Worm (Caenorhabditis elegans) whole organism, late embryonic: ENCODE measurements around the gene Y37E11AL.2.

ENCODE experiments used
- F13H6.1 ChIP-seq: sonication (generic microtip); optimal IDR thresholded peaks from 2 replicates; lab custom pipeline; 2016; ENCODE audit warnings: missing genetic modification characterization, missing compliant biosample characterization
- ceh-2 ChIP-seq: sonication (generic microtip); optimal IDR thresholded peaks from 2 replicates; lab custom pipeline; 2016; ENCODE audit warnings: missing genotype, missing genetic modification characterization, missing compliant biosample characterization
- ceh-31 ChIP-seq: sonication (generic microtip); optimal IDR thresholded peaks from 2 replicates; lab custom pipeline; 2016; ENCODE audit warnings: missing genetic modification characterization, missing compliant biosample characterization
- dve-1 ChIP-seq: sonication (generic microtip); optimal IDR thresholded peaks from 2 replicates; lab custom pipeline; 2017; ENCODE audit warnings: antibody characterized with exemption, mild to moderate bottlenecking, missing genetic modification characterization, missing compliant biosample characterization
- elt-2 ChIP-seq: sonication (generic microtip); optimal IDR thresholded peaks from 2 replicates; lab custom pipeline; 2016; ENCODE audit warnings: missing genetic modification reagents, missing genetic modification characterization, missing compliant biosample characterization
- elt-4 ChIP-seq: sonication (generic microtip); optimal IDR thresholded peaks from 2 replicates; lab custom pipeline; 2016; ENCODE audit warnings: missing genetic modification characterization, missing compliant biosample characterization
- fax-1 ChIP-seq: sonication (generic microtip); optimal IDR thresholded peaks from 2 replicates; lab custom pipeline; 2016; ENCODE audit warnings: missing genotype, missing genetic modification characterization, missing compliant biosample characterization
- fkh-6 ChIP-seq: sonication (generic microtip); optimal IDR thresholded peaks from 2 replicates; lab custom pipeline; 2016; ENCODE audit warnings: missing genetic modification characterization, missing compliant biosample characterization
- hlh-15 ChIP-seq: sonication (generic microtip); optimal IDR thresholded peaks from 2 replicates; lab custom pipeline; 2016; ENCODE audit warnings: missing genetic modification characterization, missing compliant biosample characterization
- hlh-30 ChIP-seq: sonication (generic microtip); optimal IDR thresholded peaks from 2 replicates; lab custom pipeline; 2017; ENCODE audit warnings: antibody characterized with exemption, missing genetic modification characterization, missing compliant biosample characterization; ENCODE audit not compliant: insufficient read depth
- madf-2 ChIP-seq: sonication (generic microtip); optimal IDR thresholded peaks from 2 replicates; lab custom pipeline; 2017; ENCODE audit warnings: missing genetic modification characterization, missing compliant biosample characterization
- nhr-232 ChIP-seq: sonication (generic microtip); optimal IDR thresholded peaks from 2 replicates; lab custom pipeline; 2016; ENCODE audit warnings: missing genetic modification characterization, missing compliant biosample characterization
- npax-4 ChIP-seq: sonication (generic microtip); optimal IDR thresholded peaks from 2 replicates; lab custom pipeline; 2016; ENCODE audit warnings: missing genetic modification characterization, missing compliant biosample characterization
- pha-2 ChIP-seq: sonication (generic microtip); optimal IDR thresholded peaks from 2 replicates; lab custom pipeline; 2017; ENCODE audit warnings: mild to moderate bottlenecking, missing genetic modification characterization, missing compliant biosample characterization
- pros-1 ChIP-seq: fragments of 150-350 bp; optimal IDR thresholded peaks from 2 replicates; lab custom pipeline; 2014; ENCODE audit warnings: missing biosample characterization, missing genetic modification reagents, missing genetic modification characterization
- sox-2 ChIP-seq: fragments of 200-800 bp; sonication (Bioruptor generic); IDR thresholded peaks from 2 replicates; pipeline ENCODE4 v1.3.6; 2022; ENCODE audit warnings: missing genetic modification reagents, missing genetic modification characterization, missing compliant biosample characterization
- syd-9 ChIP-seq: sonication (generic microtip); optimal IDR thresholded peaks from 2 replicates; lab custom pipeline; 2016; ENCODE audit warnings: mild to moderate bottlenecking, missing genetic modification characterization, moderate library complexity, missing compliant biosample characterization
- tbx-2 ChIP-seq: sonication (generic microtip); optimal IDR thresholded peaks from 2 replicates; lab custom pipeline; 2016; ENCODE audit warnings: missing genetic modification characterization, missing compliant biosample characterization
- unc-42 ChIP-seq: sonication (generic microtip); optimal IDR thresholded peaks from 2 replicates; lab custom pipeline; 2016; ENCODE audit warnings: missing genotype, missing genetic modification characterization, missing compliant biosample characterization
- unc-55 ChIP-seq: sonication (generic microtip); optimal IDR thresholded peaks from 2 replicates; lab custom pipeline; 2017; ENCODE audit warnings: missing biosample characterization, missing genetic modification reagents, missing genetic modification characterization
- unc-86 ChIP-seq: sonication (generic microtip); optimal IDR thresholded peaks from 2 replicates; lab custom pipeline; 2016; ENCODE audit warnings: missing genetic modification characterization, missing compliant biosample characterization
- zip-5 ChIP-seq: sonication (generic microtip); optimal IDR thresholded peaks from 2 replicates; lab custom pipeline; 2016; ENCODE audit warnings: missing genetic modification characterization, missing compliant biosample characterization

Gene Y37E11AL.2

ce11 chrIV:3742426-3742839 lies 44.1 kb downstream of the Y37E11AL.2 start (continued):
- TF ChIP-seq npax-4 (tag; lab: Kevin White, UChicago) = no peak
- peak; percentile 64 for TF ChIP-seq tbx-2 (tag; lab: Kevin White, UChicago)
- no peak for TF ChIP-seq nhr-232
- TF ChIP-seq fax-1 (tag; lab: Kevin White, UChicago) = no peak
- no peak for TF ChIP-seq unc-86 (tag; lab: Kevin White, UChicago)
- peak; percentile 72 for TF ChIP-seq ceh-31 (tag; lab: Kevin White, UChicago)
- TF ChIP-seq hlh-30 (tag; lab: Kevin White, UChicago) = peak; percentile 95
- peak; percentile 60 for TF ChIP-seq unc-42 (tag; lab: Kevin White, UChicago)
- no peak for TF ChIP-seq hlh-15
- peak; percentile 42 for TF ChIP-seq ceh-2
- peak; percentile 47 for TF ChIP-seq dve-1 (tag; lab: Kevin White, UChicago)

- TF ChIP-seq fax-1 (tag; lab: Kevin White, UChicago) (no peak), fkh-6 (tag; lab: Kevin White, UChicago) (no peak)
Observed at ce11 chrIV:3743748-3744147, 45.4 kb downstream of the Y37E11AL.2 start, which contains the start of gene siah-1. TSS of gene siah-1 (plus strand) at chrIV:3744048.

ce11 chrIV:3745806-3746205 lies 47.5 kb downstream of the Y37E11AL.2 start:
- TF ChIP-seq zip-5 (tag; lab: Kevin White, UChicago) = no peak
- no peak for TF ChIP-seq ceh-31 (tag; lab: Kevin White, UChicago)
- TF ChIP-seq npax-4 (tag; lab: Kevin White, UChicago) = no peak
- TF ChIP-seq hlh-30 (tag; lab: Kevin White, UChicago) = no peak
- no peak for TF ChIP-seq dve-1 (tag; lab: Kevin White, UChicago)
- TF ChIP-seq ceh-2 = no peak
- no peak for TF ChIP-seq unc-55
- TF ChIP-seq pha-2 (tag; lab: Kevin White, UChicago) = no peak
- TF ChIP-seq sox-2 = no peak
- TF ChIP-seq madf-2 (tag; lab: Kevin White, UChicago) = no peak
- no peak for TF ChIP-seq elt-2 (tag; lab: Kevin White, UChicago)
- no peak for TF ChIP-seq F13H6.1 (tag; lab: Kevin White, UChicago)
- no peak for TF ChIP-seq syd-9 (tag; lab: Kevin White, UChicago)
- no peak for TF ChIP-seq elt-4 (tag; lab: Kevin White, UChicago)
- TF ChIP-seq pros-1 (tag; lab: Kevin White, UChicago) = no peak
- TF ChIP-seq fax-1 (tag; lab: Kevin White, UChicago) = no peak
